Fruit fly (Drosophila melanogaster) whole organism, embryonic: ENCODE data around the gene Cyp1.

Source experiments
- Blimp-1 ChIP-seq: fragments of 200-800 bp; sonication (Bioruptor generic); optimal IDR thresholded peaks from 3 replicates; lab custom pipeline; 2018; ENCODE audit warnings: missing biosample characterization, missing genetic modification characterization, mild to moderate bottlenecking, moderate library complexity, missing genetic modification reagents
- CG10321 ChIP-seq: fragments of 200-800 bp; sonication (Bioruptor generic); IDR thresholded peaks from 2 replicates; pipeline ENCODE4 v1.3.6; 2022; ENCODE audit warnings: missing biosample characterization, missing genetic modification characterization
- CG10366 ChIP-seq: fragments of 200-800 bp; sonication (Bioruptor generic); IDR thresholded peaks from 2 replicates; pipeline ENCODE4 v1.3.6; 2022; ENCODE audit warnings: missing biosample characterization, missing genetic modification characterization
- CG11247 ChIP-seq: fragments of 200-800 bp; sonication (Bioruptor generic); IDR thresholded peaks from 2 replicates; pipeline ENCODE4 v1.3.6; 2022; ENCODE audit warnings: missing biosample characterization, missing genetic modification characterization
- CG12104 ChIP-seq: fragments of 200-800 bp; sonication (Bioruptor generic); optimal IDR thresholded peaks from 3 replicates; lab custom pipeline; 2016; ENCODE audit warnings: missing biosample characterization, missing genetic modification characterization
- CG12299 ChIP-seq: fragments of 200-800 bp; sonication (Bioruptor generic); optimal IDR thresholded peaks from 2 replicates; lab custom pipeline; 2018; ENCODE audit warnings: missing biosample characterization, mild to moderate bottlenecking, missing genetic modification characterization
- CG1233 ChIP-seq: fragments of 200-800 bp; sonication (Bioruptor generic); optimal IDR thresholded peaks from 4 replicates; lab custom pipeline; 2018; ENCODE audit warnings: missing biosample characterization, mild to moderate bottlenecking, missing genetic modification characterization
- CG14050 ChIP-seq: fragments of 200-800 bp; sonication (Bioruptor generic); IDR thresholded peaks from 3 replicates; pipeline ENCODE4 v1.3.6; 2022; ENCODE audit warnings: missing biosample characterization, missing genetic modification characterization
- CG14860 ChIP-seq: fragments of 200-800 bp; sonication (Bioruptor generic); IDR thresholded peaks from 3 replicates; pipeline ENCODE4 v1.3.6; 2022; ENCODE audit warnings: missing biosample characterization, missing genetic modification characterization; ENCODE audit not compliant: partially characterized antibody
- CG18764 ChIP-seq: fragments of 200-800 bp; sonication (Bioruptor generic); optimal IDR thresholded peaks from 3 replicates; lab custom pipeline; 2016; ENCODE audit warnings: missing biosample characterization, missing genetic modification characterization
- CG2875 ChIP-seq: fragments of 200-800 bp; sonication (Bioruptor generic); optimal IDR thresholded peaks from 2 replicates; lab custom pipeline; 2017; ENCODE audit warnings: missing biosample characterization, mild to moderate bottlenecking, missing genetic modification characterization, missing genetic modification reagents
- CG31365 ChIP-seq: fragments of 200-800 bp; sonication (Bioruptor generic); optimal IDR thresholded peaks from 2 replicates; lab custom pipeline; 2018; ENCODE audit warnings: missing biosample characterization, mild to moderate bottlenecking, missing genetic modification characterization
- CG31441 ChIP-seq: fragments of 200-800 bp; sonication (Bioruptor generic); IDR thresholded peaks from 2 replicates; pipeline ENCODE4 v1.3.6; 2022; ENCODE audit warnings: missing biosample characterization, missing genetic modification characterization
- CG3726 ChIP-seq: fragments of 200-800 bp; sonication (Bioruptor generic); IDR thresholded peaks from 3 replicates; pipeline ENCODE4, ENCODE4 v1.3.6; 2022; ENCODE audit warnings: missing biosample characterization, missing genetic modification characterization
- CG4617 ChIP-seq: fragments of 200-800 bp; sonication (Bioruptor generic); optimal IDR thresholded peaks from 3 replicates; lab custom pipeline; 2016; ENCODE audit warnings: missing biosample characterization, missing genetic modification characterization, borderline replicate concordance
- CG4854 ChIP-seq: fragments of 200-800 bp; sonication (Bioruptor generic); optimal IDR thresholded peaks from 2 replicates; lab custom pipeline; 2016; ENCODE audit warnings: missing biosample characterization, missing genetic modification characterization, inconsistent platforms
- CG6683 ChIP-seq: fragments of 200-800 bp; sonication (Bioruptor generic); optimal IDR thresholded peaks from 2 replicates; lab custom pipeline; 2017; ENCODE audit warnings: missing biosample characterization, mild to moderate bottlenecking, missing genetic modification characterization, missing genetic modification reagents
- CG7271 ChIP-seq: fragments of 200-800 bp; sonication (Bioruptor generic); optimal IDR thresholded peaks from 2 replicates; lab custom pipeline; 2018; ENCODE audit warnings: missing biosample characterization, mild to moderate bottlenecking, missing genetic modification characterization, moderate library complexity
- CG7372 ChIP-seq: fragments of 200-800 bp; sonication (Bioruptor generic); IDR thresholded peaks from 2 replicates; pipeline ENCODE4 v1.3.6; 2022; ENCODE audit warnings: missing biosample characterization, missing genetic modification characterization
- CG8765 ChIP-seq: fragments of 200-800 bp; sonication (Bioruptor generic); IDR thresholded peaks from 2 replicates; pipeline ENCODE4 v1.3.6; 2022; ENCODE audit warnings: missing biosample characterization, missing genetic modification characterization
- Fer3 ChIP-seq: fragments of 200-800 bp; sonication (Bioruptor generic); optimal IDR thresholded peaks from 2 replicates; lab custom pipeline; 2018; ENCODE audit warnings: missing biosample characterization, mild to moderate bottlenecking, missing genetic modification characterization, moderate library complexity
- Gug ChIP-seq: fragments of 200-800 bp; sonication (Bioruptor generic); IDR thresholded peaks from 4 replicates; pipeline ENCODE4 v1.3.6; 2022; ENCODE audit warnings: missing biosample characterization, missing genetic modification characterization
- HLH3B ChIP-seq: fragments of 200-800 bp; sonication (Bioruptor generic); IDR thresholded peaks from 2 replicates; pipeline ENCODE4 v1.3.6; 2022; ENCODE audit warnings: missing biosample characterization, missing genetic modification characterization
- HLHmδ ChIP-seq: fragments of 200-800 bp; sonication (Bioruptor generic); optimal IDR thresholded peaks from 2 replicates; lab custom pipeline; 2018; ENCODE audit warnings: missing biosample characterization, mild to moderate bottlenecking, missing genetic modification characterization, moderate library complexity
- Hand ChIP-seq: fragments of 200-800 bp; sonication (Bioruptor generic); optimal IDR thresholded peaks from 2 replicates; lab custom pipeline; 2017; ENCODE audit warnings: mild to moderate bottlenecking, missing biosample characterization, missing genetic modification reagents, missing genetic modification characterization
- HmgD ChIP-seq: fragments of 200-800 bp; sonication (Bioruptor generic); optimal IDR thresholded peaks from 3 replicates; lab custom pipeline; 2016; ENCODE audit warnings: missing biosample characterization, missing genetic modification characterization
- Hsf ChIP-seq: fragments of 200-800 bp; sonication (Bioruptor generic); optimal IDR thresholded peaks from 3 replicates; lab custom pipeline; 2016; ENCODE audit warnings: missing biosample characterization, missing genetic modification characterization
- NC2β ChIP-seq: fragments of 200-800 bp; sonication (Bioruptor generic); optimal IDR thresholded peaks from 2 replicates; lab custom pipeline; 2016; ENCODE audit warnings: missing biosample characterization, missing genetic modification characterization
- NfI ChIP-seq: fragments of 200-800 bp; sonication (Bioruptor generic); optimal IDR thresholded peaks from 3 replicates; lab custom pipeline; 2018; ENCODE audit warnings: missing biosample characterization, mild to moderate bottlenecking, missing genetic modification characterization, moderate library complexity
- Optix ChIP-seq: fragments of 200-800 bp; sonication (Bioruptor generic); IDR thresholded peaks from 3 replicates; pipeline ENCODE4 v1.3.6; 2022; ENCODE audit warnings: missing biosample characterization, missing genetic modification characterization
- Usf ChIP-seq: fragments of 200-800 bp; sonication (Bioruptor generic); optimal IDR thresholded peaks from 2 replicates; lab custom pipeline; 2017; ENCODE audit warnings: missing genotype, missing biosample characterization, missing genetic modification characterization
- Xbp1 ChIP-seq: fragments of 200-800 bp; sonication (Bioruptor generic); optimal IDR thresholded peaks from 3 replicates; lab custom pipeline; 2016; ENCODE audit warnings: missing biosample characterization, mild to moderate bottlenecking, missing genetic modification characterization
- ab ChIP-seq: fragments of 200-800 bp; sonication (Bioruptor generic); optimal IDR thresholded peaks from 2 replicates; lab custom pipeline; 2016; ENCODE audit warnings: missing biosample characterization, missing genetic modification characterization
- az2 ChIP-seq: fragments of 200-800 bp; sonication (Bioruptor generic); optimal IDR thresholded peaks from 3 replicates; lab custom pipeline; 2016; ENCODE audit warnings: missing biosample characterization, missing genetic modification characterization
- crc ChIP-seq: fragments of 200-800 bp; sonication (Bioruptor generic); optimal IDR thresholded peaks from 2 replicates; lab custom pipeline; 2016; ENCODE audit warnings: missing biosample characterization, missing genetic modification characterization
- fu2 ChIP-seq: fragments of 200-800 bp; sonication (Bioruptor generic); optimal IDR thresholded peaks from 2 replicates; lab custom pipeline; 2016; ENCODE audit warnings: missing biosample characterization, missing genetic modification characterization
- gem ChIP-seq: fragments of 200-800 bp; sonication (Bioruptor generic); optimal IDR thresholded peaks from 2 replicates; lab custom pipeline; 2019; ENCODE audit warnings: missing biosample characterization, mild to moderate bottlenecking, missing genetic modification characterization, moderate library complexity
- gt ChIP-seq: fragments of 200-800 bp; sonication (Bioruptor generic); IDR thresholded peaks from 2 replicates; pipeline ENCODE4 v1.3.6; 2022; ENCODE audit warnings: missing biosample characterization, missing genetic modification characterization
- hb ChIP-seq: fragments of 200-800 bp; sonication (Bioruptor generic); IDR thresholded peaks from 3 replicates; pipeline ENCODE4 v1.3.6; 2022; ENCODE audit warnings: missing biosample characterization, missing genetic modification characterization; ENCODE audit not compliant: partially characterized antibody
- jigr1 ChIP-seq: fragments of 200-800 bp; sonication (Bioruptor generic); IDR thresholded peaks from 3 replicates; pipeline ENCODE4 v1.3.6; 2022; ENCODE audit warnings: missing biosample characterization, missing genetic modification characterization
- lmd ChIP-seq: fragments of 200-800 bp; sonication (Bioruptor generic); IDR thresholded peaks from 2 replicates; pipeline ENCODE4 v1.3.6; 2022; ENCODE audit warnings: missing biosample characterization, missing genetic modification characterization
- nmo ChIP-seq: fragments of 200-800 bp; sonication (Bioruptor generic); optimal IDR thresholded peaks from 2 replicates; lab custom pipeline; 2018; ENCODE audit warnings: missing biosample characterization, mild to moderate bottlenecking, missing genetic modification characterization, moderate library complexity
- pnt ChIP-seq: fragments of 200-800 bp; sonication (Bioruptor generic); optimal IDR thresholded peaks from 3 replicates; lab custom pipeline; 2016; ENCODE audit warnings: missing biosample characterization, missing genetic modification characterization
- shn ChIP-seq: fragments of 200-800 bp; sonication (Bioruptor generic); optimal IDR thresholded peaks from 3 replicates; lab custom pipeline; 2016; ENCODE audit warnings: missing biosample characterization, missing genetic modification characterization
- slou ChIP-seq: fragments of 200-800 bp; sonication (Bioruptor generic); optimal IDR thresholded peaks from 3 replicates; lab custom pipeline; 2016; ENCODE audit warnings: missing biosample characterization, missing genetic modification characterization
- slp2 ChIP-seq: fragments of 200-800 bp; sonication (Bioruptor generic); optimal IDR thresholded peaks from 2 replicates; lab custom pipeline; 2016; ENCODE audit warnings: missing biosample characterization, missing genetic modification characterization
- tgo ChIP-seq: fragments of 200-800 bp; sonication (Bioruptor generic); IDR thresholded peaks from 3 replicates; pipeline ENCODE4 v1.3.6; 2022; ENCODE audit warnings: missing biosample characterization, missing genetic modification characterization
- ttk ChIP-seq: fragments of 200-800 bp; sonication (Bioruptor generic); IDR thresholded peaks from 2 replicates; pipeline ENCODE4 v2.1.2; 2022; ENCODE audit warnings: missing biosample characterization, missing genetic modification characterization
- zen ChIP-seq: fragments of 200-800 bp; sonication (Bioruptor generic); optimal IDR thresholded peaks from 3 replicates; lab custom pipeline; 2018; ENCODE audit warnings: missing biosample characterization, mild to moderate bottlenecking, missing genetic modification characterization, moderate library complexity
- zen2 ChIP-seq: fragments of 200-800 bp; sonication (Bioruptor generic); IDR thresholded peaks from 3 replicates; pipeline ENCODE4 v1.3.6; 2022; ENCODE audit warnings: missing biosample characterization, missing genetic modification characterization; ENCODE audit not compliant: partially characterized antibody

Gene Cyp1

DNA sequence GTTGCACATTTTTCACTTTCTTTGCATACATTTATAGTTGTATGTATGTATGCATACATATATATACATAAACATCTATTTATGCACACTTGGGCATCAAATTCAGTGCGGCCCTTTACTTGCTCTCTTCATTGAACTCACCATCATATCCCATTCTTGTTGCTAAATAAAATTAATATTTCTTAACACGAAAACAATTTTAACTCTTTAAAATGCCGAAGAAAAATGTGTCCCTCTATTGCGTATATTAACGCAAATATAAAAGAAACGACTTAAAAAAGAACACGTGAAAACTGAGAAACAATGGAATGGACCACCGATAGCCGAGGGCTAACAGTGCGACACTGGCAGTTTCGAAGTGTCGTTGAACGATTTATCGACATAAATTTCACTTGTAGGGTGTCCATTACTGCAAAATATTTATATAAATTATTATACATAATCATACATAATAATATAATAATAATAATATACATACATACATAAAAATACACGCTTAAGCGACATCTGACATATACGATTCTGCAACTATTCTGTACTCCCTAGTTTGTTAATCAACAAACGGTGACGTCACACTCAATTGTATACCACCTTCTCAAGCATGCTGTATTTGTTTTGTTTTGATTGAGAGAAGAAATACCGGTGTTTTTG, 38.6 kb upstream of the Cyp1 start, which contains the start of the genes U2af50 and PIG-Q (continued):
- TF ChIP-seq CG2875 (peak; percentile 85), az2 (GFP tag; lab: Kevin White, UChicago) (peak; percentile 92), zen (tag; lab: Kevin White, UChicago) (peak; percentile 95), CG8765 (GFP tag; lab: Robert Waterston, UW) (peak; percentile 81), CG12104 (peak; percentile 73), CG11247 (GFP tag; lab: Robert Waterston, UW) (no peak), slp2 (GFP tag; lab: Kevin White, UChicago) (peak; percentile 47), NfI (GFP tag; lab: Kevin White, UChicago) (peak; percentile 93), Blimp-1 (peak; percentile 90), Hand (GFP tag; lab: Kevin White, UChicago) (peak; percentile 81), tgo (GFP tag; lab: Robert Waterston, UW) (peak; percentile 93), CG4617 (GFP tag; lab: Kevin White, UChicago) (peak; percentile 62), gem (tag; lab: Kevin White, UChicago) (peak; percentile 97), CG14050 (no peak; the same call in 1 of the 3 replicates), HLHmδ (GFP tag; lab: Kevin White, UChicago) (no peak), ab (GFP tag; lab: Kevin White, UChicago) (peak; percentile 66), Optix (GFP tag; lab: Robert Waterston, UW) (no peak; the same call in 2 of the 3 replicates), jigr1 (GFP tag; lab: Robert Waterston, UW) (no peak; the same call in 2 of the 3 replicates), CG1233 (GFP tag; lab: Kevin White, UChicago) (peak; percentile 91), HLH3B (GFP tag; lab: Robert Waterston, UW) (peak; percentile 91), hb (GFP tag; lab: Robert Waterston, UW) (no peak), Usf (GFP tag; lab: Kevin White, UChicago) (peak; percentile 91), NC2β (GFP tag; lab: Kevin White, UChicago) (peak; percentile 36), CG3726 (peak; percentile 85; the same call in 1 of the 3 replicates), CG12299 (peak; percentile 87), fu2 (peak; percentile 52), HmgD (no peak), CG10321 (GFP tag; lab: Robert Waterston, UW) (no peak), CG14860 (GFP tag; lab: Robert Waterston, UW) (no peak), CG7372 (peak; percentile 91), Fer3 (tag; lab: Kevin White, UChicago) (peak; percentile 94), gt (GFP tag; lab: Robert Waterston, UW) (no peak), nmo (GFP tag; lab: Kevin White, UChicago) (peak; percentile 97), lmd (GFP tag; lab: Robert Waterston, UW) (no peak; the same call in 1 of the 2 replicates), crc (no peak), CG6683 (GFP tag; lab: Kevin White, UChicago) (peak; percentile 74), Hsf (peak; percentile 75), ttk (GFP tag; lab: Robert Waterston, UW) (no peak; the same call in 1 of the 2 replicates), Xbp1 (GFP tag; lab: Kevin White, UChicago) (peak; percentile 94), CG31441 (no peak; the same call in 1 of the 2 replicates), Gug (no peak; the same call in 2 of the 4 replicates), CG4854 (GFP tag; lab: Kevin White, UChicago) (peak; percentile 52), CG18764 (GFP tag; lab: Kevin White, UChicago) (peak; percentile 91), zen2 (GFP tag; lab: Robert Waterston, UW) (no peak), CG31365 (tag; lab: Kevin White, UChicago) (no peak), pnt (GFP tag; lab: Kevin White, UChicago) (no peak), CG7271 (tag; lab: Kevin White, UChicago) (peak; percentile 84), slou (GFP tag; lab: Kevin White, UChicago) (peak; percentile 71), CG10366 (no peak; the same call in 1 of the 2 replicates), shn (no peak)
